Worm (Caenorhabditis elegans): ENCODE data around the gene vps-16.

DNA sequence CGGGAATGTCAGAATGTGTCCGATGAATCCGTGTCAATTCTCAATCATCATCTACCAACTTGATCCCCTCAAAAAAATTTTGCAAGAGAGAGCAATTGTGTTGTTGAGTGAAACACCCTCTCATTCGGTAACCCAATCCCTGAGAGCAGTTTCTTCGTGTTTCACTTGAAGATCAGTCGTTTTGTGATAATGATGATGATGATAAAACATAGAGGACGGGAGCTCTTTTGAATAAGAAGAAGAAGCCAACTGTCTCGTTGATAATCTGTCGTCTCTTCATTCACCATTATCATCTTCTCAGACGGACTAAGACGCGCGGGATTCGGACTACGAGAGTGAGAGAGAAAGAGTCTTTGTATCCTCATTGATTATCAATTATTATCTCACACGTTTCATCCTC, 27.9 kb upstream of the vps-16 start:
- TF ChIP-seq hmg-4 (GFP tag; optimal IDR thresholded peaks at IDR 0.05) (no peak), flt-1 (GFP tag; IDR thresholded peaks at IDR 0.05) (no peak), tra-4 (tag; optimal IDR thresholded peaks at IDR 0.05) (no peak), tbx-11 (GFP tag; IDR thresholded peaks at IDR 0.05) (no peak), aly-1 (tag; optimal IDR thresholded peaks at IDR 0.05) (no peak), F13C5.2 (tag; optimal IDR thresholded peaks at IDR 0.05) (no peak), hmbx-1 (tag; optimal IDR thresholded peaks at IDR 0.05) (no peak), hnd-1 (tag; optimal IDR thresholded peaks at IDR 0.05) (no peak), tbx-37 (GFP tag; conservative IDR thresholded peaks at IDR 0.05) (no peak)

Data from whole organism, early embryonic.